Fruit fly (Drosophila melanogaster) whole organism: ENCODE measurements around the gene CG9784.

Experiments
- CG8478 ChIP-seq: fragments of >200 bp; optimal IDR thresholded peaks from 2 replicates; lab custom pipeline; 2018; ENCODE audit warnings: inconsistent platforms
- Dll ChIP-seq: fragments of >200 bp; optimal IDR thresholded peaks from 2 replicates; lab custom pipeline; 2017
- EcR ChIP-seq, 2 experiments: fragments of >200 bp; optimal IDR thresholded peaks; 2 replicates each; lab custom pipeline; 2017; ENCODE audit warnings: missing biosample characterization in 2 of 2, missing genetic modification characterization in 2 of 2, missing genetic modification reagents in 2 of 2
- pan ChIP-seq: fragments of >200 bp; optimal IDR thresholded peaks from 2 replicates; lab custom pipeline; 2017
- psq ChIP-seq: fragments of >200 bp; optimal IDR thresholded peaks from 2 replicates; lab custom pipeline; 2017
- usp ChIP-seq: fragments of >200 bp; optimal IDR thresholded peaks from 2 replicates; lab custom pipeline; 2017; ENCODE audit warnings: missing biosample characterization, missing genetic modification characterization, mixed read lengths

CG9784 gene

dm6 chrX:16552567-16552966 is 46.4 kb downstream of the CG9784 start:
- TF ChIP-seq CG8478 (lab: Kevin White, UChicago) (no peak), EcR (GFP tag; optimal IDR thresholded peaks at IDR 0.05; lab: Kevin White, UChicago) (no peak), psq (lab: Kevin White, UChicago) (no peak), Dll (lab: Kevin White, UChicago) (no peak), pan (lab: Kevin White, UChicago) (no peak), usp (GFP tag; lab: Kevin White, UChicago) (no peak)

dm6 chrX:16547390-16547789 is 51.6 kb downstream of the CG9784 start, which contains the start of gene CG9902:
Gene CG9902, minus strand, starts transcription at chrX:16547520.
- TF ChIP-seq CG8478 (lab: Kevin White, UChicago) (no peak), pan (lab: Kevin White, UChicago) (no peak), usp (GFP tag; lab: Kevin White, UChicago) (no peak), psq (lab: Kevin White, UChicago) (no peak), Dll (lab: Kevin White, UChicago) (no peak), EcR (GFP tag; optimal IDR thresholded peaks at IDR 0.05; lab: Kevin White, UChicago) (no peak)
